Worm (Caenorhabditis elegans) whole organism, L4 larva: ENCODE results near the gene F49C12.6.

Experiments
- F10B5.3 ChIP-seq: sonication (generic microtip); optimal IDR thresholded peaks from 2 replicates; lab custom pipeline; 2016; ENCODE audit warnings: mild to moderate bottlenecking, missing genetic modification characterization, missing compliant biosample characterization
- F49E8.2 ChIP-seq: sonication (generic microtip); optimal IDR thresholded peaks from 2 replicates; lab custom pipeline; 2016; ENCODE audit warnings: missing compliant biosample characterization, mild to moderate bottlenecking, missing genetic modification characterization, borderline replicate concordance
- T20F7.1 ChIP-seq: fragments of 200-800 bp; sonication (Bioruptor generic); optimal IDR thresholded peaks from 2 replicates; lab custom pipeline; 2018; ENCODE audit warnings: mild to moderate bottlenecking, missing genetic modification characterization, missing compliant biosample characterization
- Y48G9A.11 ChIP-seq: fragments of 200-800 bp; sonication (Bioruptor generic); IDR thresholded peaks from 2 replicates; pipeline ENCODE4 v1.3.6; 2022; ENCODE audit warnings: missing genetic modification reagents, missing genetic modification characterization, missing compliant biosample characterization
- Y5F2A.4 ChIP-seq: fragments of 200-800 bp; sonication (Bioruptor generic); optimal IDR thresholded peaks from 2 replicates; lab custom pipeline; 2018; ENCODE audit warnings: mild to moderate bottlenecking, missing genetic modification characterization, missing compliant biosample characterization
- Y75B8A.6 ChIP-seq: fragments of 200-800 bp; sonication (Bioruptor generic); IDR thresholded peaks from 2 replicates; pipeline ENCODE4 v1.3.6; 2022; ENCODE audit warnings: missing genetic modification reagents, missing genetic modification characterization, missing compliant biosample characterization
- aha-1 ChIP-seq: fragments of 150-350 bp; peaks from one replicate; lab custom pipeline; 2014; ENCODE audit warnings: missing biosample characterization, missing genetic modification characterization
- cey-2 ChIP-seq: sonication (generic microtip); optimal IDR thresholded peaks from 3 replicates; lab custom pipeline; 2017; ENCODE audit warnings: missing genetic modification characterization, mild to moderate bottlenecking, missing compliant biosample characterization, antibody characterized with exemption, borderline replicate concordance; ENCODE audit not compliant: insufficient read depth
- ctbp-1 ChIP-seq: fragments of 200-800 bp; sonication (Bioruptor generic); IDR thresholded peaks from 2 replicates; pipeline ENCODE4 v1.3.6; 2022; ENCODE audit warnings: missing genetic modification reagents, missing genetic modification characterization, missing compliant biosample characterization
- daf-16 ChIP-seq, 3 experiments: sonication (generic microtip); optimal IDR thresholded peaks; 2 replicates each; lab custom pipeline; 2016 to 2017; ENCODE audit warnings: missing genetic modification characterization in 3 of 3, missing genetic modification reagents in 3 of 3, mild to moderate bottlenecking in 2 of 3, missing compliant biosample characterization in 2 of 3, missing biosample characterization in 1 of 3, moderate library complexity in 1 of 3
- dmd-8 ChIP-seq: fragments of 200-800 bp; sonication (Bioruptor generic); IDR thresholded peaks from 2 replicates; pipeline ENCODE4 v1.3.6; 2022; ENCODE audit warnings: missing genetic modification characterization, missing compliant biosample characterization
- dpl-1 ChIP-seq: fragments of 150-350 bp; optimal IDR thresholded peaks from 2 replicates; lab custom pipeline; 2014; ENCODE audit warnings: missing biosample characterization, missing genetic modification reagents, missing genetic modification characterization
- duxl-1 ChIP-seq: sonication (generic microtip); optimal IDR thresholded peaks from 2 replicates; lab custom pipeline; 2016; ENCODE audit warnings: mild to moderate bottlenecking, missing genetic modification characterization, moderate library complexity, missing compliant biosample characterization; ENCODE audit not compliant: poor library complexity
- dve-1 ChIP-seq: sonication (generic microtip); optimal IDR thresholded peaks from 2 replicates; lab custom pipeline; 2017; ENCODE audit warnings: antibody characterized with exemption, mild to moderate bottlenecking, missing genetic modification characterization, missing compliant biosample characterization; ENCODE audit not compliant: insufficient read depth
- egl-27 ChIP-seq: sonication (generic microtip); optimal IDR thresholded peaks from 3 replicates; lab custom pipeline; 2017; ENCODE audit warnings: missing biosample characterization, missing genetic modification reagents, missing genetic modification characterization
- fkh-10 ChIP-seq: fragments of 150-350 bp; optimal IDR thresholded peaks from 2 replicates; lab custom pipeline; 2014; ENCODE audit warnings: missing biosample characterization, missing genetic modification reagents, missing genetic modification characterization
- hif-1 ChIP-seq, 2 experiments: sonication (generic microtip); optimal IDR thresholded peaks; 2 replicates each; lab custom pipeline; 2016 to 2017; ENCODE audit warnings: missing compliant biosample characterization in 2 of 2, missing genetic modification characterization in 2 of 2, missing genetic modification reagents in 2 of 2, missing genotype in 2 of 2, mild to moderate bottlenecking in 1 of 2
- hlh-11 ChIP-seq: fragments of 200-800 bp; sonication (Bioruptor generic); optimal IDR thresholded peaks from 2 replicates; lab custom pipeline; 2018; ENCODE audit warnings: mild to moderate bottlenecking, missing genetic modification characterization, missing compliant biosample characterization
- hmg-1.1 ChIP-seq: fragments of 200-800 bp; sonication (Bioruptor generic); IDR thresholded peaks from 2 replicates; pipeline ENCODE4 v1.3.6; 2022; ENCODE audit warnings: missing genetic modification reagents, missing genetic modification characterization, missing compliant biosample characterization
- jun-1 ChIP-seq: fragments of 150-350 bp; optimal IDR thresholded peaks from 2 replicates; lab custom pipeline; 2014; ENCODE audit warnings: missing biosample characterization, missing genetic modification reagents, missing genetic modification characterization
- lin-13 ChIP-seq: fragments of 150-350 bp; optimal IDR thresholded peaks from 2 replicates; lab custom pipeline; 2014; ENCODE audit warnings: missing biosample characterization, missing genetic modification reagents, missing genetic modification characterization
- lin-38 ChIP-seq: fragments of 200-800 bp; sonication (Bioruptor generic); IDR thresholded peaks from 2 replicates; pipeline ENCODE4 v1.3.6; 2022; ENCODE audit warnings: missing genetic modification reagents, missing genetic modification characterization, missing compliant biosample characterization
- lir-3 ChIP-seq: sonication (generic microtip); optimal IDR thresholded peaks from 2 replicates; lab custom pipeline; 2016; ENCODE audit warnings: mild to moderate bottlenecking, missing genetic modification characterization, missing compliant biosample characterization
- lsy-2 ChIP-seq, 2 experiments: fragments of 150-350 bp in 1 of 2; sonication (generic microtip) in 1 of 2; optimal IDR thresholded peaks; 2 replicates each; lab custom pipeline; 2014 to 2017; ENCODE audit warnings: missing biosample characterization in 2 of 2, missing genetic modification characterization in 2 of 2
- mdl-1 ChIP-seq, 2 experiments: fragments of 150-350 bp in 1 of 2; sonication (generic microtip) in 1 of 2; optimal IDR thresholded peaks; 2 replicates each; lab custom pipeline; 2014 to 2017; ENCODE audit warnings: missing biosample characterization in 2 of 2, missing genetic modification characterization in 2 of 2
- mep-1 ChIP-seq: fragments of 150-350 bp; sonication (generic microtip); optimal IDR thresholded peaks from 3 replicates; lab custom pipeline; 2014; ENCODE audit warnings: missing biosample characterization, missing genetic modification characterization
- mes-2 ChIP-seq: sonication (generic microtip); optimal IDR thresholded peaks from 2 replicates; lab custom pipeline; 2016; ENCODE audit warnings: missing genotype, mild to moderate bottlenecking, missing genetic modification characterization, missing compliant biosample characterization; ENCODE audit not compliant: poor library complexity, severe bottlenecking
- mxl-2 ChIP-seq: fragments of 200-800 bp; sonication (Bioruptor generic); conservative IDR thresholded peaks from 2 replicates; pipeline ENCODE4 v1.3.6; 2022; ENCODE audit warnings: missing genetic modification reagents, missing genetic modification characterization, missing compliant biosample characterization
- nhr-10 ChIP-seq: fragments of 150-350 bp; optimal IDR thresholded peaks from 2 replicates; lab custom pipeline; 2014; ENCODE audit warnings: missing biosample characterization, missing genetic modification characterization
- nhr-25 ChIP-seq: sonication (generic microtip); optimal IDR thresholded peaks from 2 replicates; lab custom pipeline; 2017; ENCODE audit warnings: missing genetic modification characterization, mild to moderate bottlenecking, missing compliant biosample characterization, antibody characterized with exemption, moderate library complexity, borderline replicate concordance; ENCODE audit not compliant: insufficient read depth
- nhr-28 ChIP-seq: fragments of 150-350 bp; optimal IDR thresholded peaks from 2 replicates; lab custom pipeline; 2014; ENCODE audit warnings: missing biosample characterization, missing genetic modification characterization
- nhr-77 ChIP-seq: fragments of 150-350 bp; optimal IDR thresholded peaks from 2 replicates; lab custom pipeline; 2014; ENCODE audit warnings: missing biosample characterization, missing genetic modification characterization
- pha-4 ChIP-seq, 2 experiments: fragments of 150-350 bp in 1 of 2; fragments of 200-800 bp in 1 of 2; sonication (Bioruptor generic) in 1 of 2; IDR thresholded peaks in 1 of 2; optimal IDR thresholded peaks in 1 of 2; 2 replicates each; pipeline versions ENCODE4 v1.3.6 to Lab custom; 2014 to 2022; ENCODE audit warnings: missing genetic modification characterization in 2 of 2, missing genetic modification reagents in 2 of 2, missing biosample characterization in 1 of 2, missing compliant biosample characterization in 1 of 2
- pqm-1 ChIP-seq: sonication (generic microtip); optimal IDR thresholded peaks from 2 replicates; lab custom pipeline; 2017; ENCODE audit warnings: missing biosample characterization, missing genetic modification characterization
- rbr-2 ChIP-seq: sonication (generic microtip); optimal IDR thresholded peaks from 2 replicates; lab custom pipeline; 2016; ENCODE audit warnings: missing genotype, missing genetic modification characterization, missing compliant biosample characterization
- set-16 ChIP-seq: fragments of 200-800 bp; sonication (Bioruptor generic); IDR thresholded peaks from 2 replicates; pipeline ENCODE4 v1.3.6; 2022; ENCODE audit warnings: missing genetic modification reagents, missing genetic modification characterization, missing compliant biosample characterization
- snpc-1.2 ChIP-seq: fragments of 200-800 bp; sonication (Bioruptor generic); IDR thresholded peaks from 2 replicates; pipeline ENCODE4 v1.3.6; 2022; ENCODE audit warnings: missing genetic modification reagents, missing genetic modification characterization, missing compliant biosample characterization
- spr-3 ChIP-seq: fragments of 200-800 bp; sonication (Bioruptor generic); optimal IDR thresholded peaks from 2 replicates; lab custom pipeline; 2018; ENCODE audit warnings: mild to moderate bottlenecking, missing genetic modification characterization, missing compliant biosample characterization
- unc-62 ChIP-seq, 3 experiments: fragments of 150-350 bp in 1 of 3; sonication (generic microtip); optimal IDR thresholded peaks in 2 of 3; peaks in 1 of 3; 1 replicate in 1 of 3; 2 replicates in 2 of 3; lab custom pipeline; 2014 to 2017; ENCODE audit warnings: missing biosample characterization in 3 of 3, missing genetic modification characterization in 3 of 3, missing genetic modification reagents in 3 of 3, missing genotype in 1 of 3
- zag-1 ChIP-seq: fragments of 150-350 bp; optimal IDR thresholded peaks from 2 replicates; lab custom pipeline; 2014; ENCODE audit warnings: missing biosample characterization, missing genetic modification characterization
- zfp-2 ChIP-seq: sonication (generic microtip); optimal IDR thresholded peaks from 2 replicates; lab custom pipeline; 2016; ENCODE audit warnings: mild to moderate bottlenecking, missing genetic modification characterization, missing compliant biosample characterization
- ztf-11 ChIP-seq: fragments of 150-350 bp; optimal IDR thresholded peaks from 2 replicates; lab custom pipeline; 2014; ENCODE audit warnings: missing biosample characterization, missing genetic modification characterization
- ztf-7 ChIP-seq: fragments of 150-350 bp; optimal IDR thresholded peaks from 2 replicates; lab custom pipeline; 2014; ENCODE audit warnings: missing biosample characterization, missing genetic modification characterization

F49C12.6 gene

DNA sequence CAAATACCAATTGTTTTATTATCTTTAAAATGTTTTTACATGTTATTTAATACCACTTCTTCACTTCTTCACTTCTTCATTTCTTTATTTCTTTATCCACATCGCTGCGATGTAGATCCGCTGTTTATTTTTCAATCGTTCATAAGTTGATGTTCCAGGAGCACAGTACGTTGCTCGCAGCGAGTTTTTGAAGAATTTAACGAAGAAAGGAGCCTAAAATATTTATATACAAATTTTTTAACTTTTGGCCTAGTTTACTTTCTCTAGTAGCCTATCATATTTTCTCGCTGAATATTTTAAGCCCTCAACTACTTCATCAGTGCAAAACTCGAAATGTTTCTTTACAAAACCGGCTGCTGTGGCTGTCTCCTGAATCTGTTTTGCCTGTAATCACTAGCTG is 9.3 kb upstream of the F49C12.6 start:
- TF ChIP-seq hmg-1.1 (GFP tag; lab: Robert Waterston, UW) (no peak), lin-38 (GFP tag; lab: Robert Waterston, UW) (peak; percentile 55), dmd-8 (no peak), ztf-7 (tag; lab: Kevin White, UChicago) (no peak), duxl-1 (tag; lab: Kevin White, UChicago) (no peak), lir-3 (no peak), aha-1 (tag; lab: Kevin White, UChicago) (peak; percentile 75)

DNA sequence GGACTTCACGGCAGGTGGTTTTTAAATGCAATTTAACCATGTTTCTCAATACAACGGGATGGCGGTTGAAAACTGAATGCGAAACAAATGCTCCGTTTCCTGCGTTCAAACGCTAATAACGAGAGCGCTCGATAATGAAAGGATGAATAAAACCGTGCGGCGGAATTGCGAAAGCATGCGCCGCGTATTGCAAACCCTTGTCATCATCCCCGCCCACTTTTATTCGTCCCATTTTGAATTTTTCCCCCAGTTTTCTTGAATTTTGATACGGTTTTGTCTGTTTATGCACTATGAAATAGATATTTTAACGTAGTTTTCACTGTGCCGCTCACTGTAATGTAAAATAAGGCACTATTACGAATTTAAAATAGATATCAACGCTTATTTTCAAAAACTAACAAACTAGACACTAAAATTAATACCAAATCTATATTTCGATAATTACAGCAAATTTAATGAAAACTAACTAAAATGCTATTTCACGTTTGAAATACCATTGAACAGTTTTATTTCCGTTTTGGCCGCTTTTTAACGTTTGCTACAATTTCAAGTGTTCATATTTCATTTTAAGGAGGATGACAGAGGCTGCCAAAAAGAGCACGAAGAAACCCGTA is 7.3 kb upstream of the F49C12.6 start, which contains the start of the genes F49C12.9 and rpn-7:
Gene F49C12.9 (minus strand): TSS at position 148 of the 614 bp plus-strand sequence.
Gene rpn-7 (plus strand): TSS at position 564 of the 614 bp plus-strand sequence.
- TF ChIP-seq zfp-2 (tag; lab: Kevin White, UChicago) (no peak), hlh-11 (tag; lab: Kevin White, UChicago) (peak; percentile 30), unc-62 (GFP tag; optimal IDR thresholded peaks at IDR 0.05 in 1 of 2; lab: Kevin White, UChicago) (peak in 1 of 2 experiments; percentile 21), unc-62 (tag; optimal IDR thresholded peaks at IDR 0.05; lab: Kevin White, UChicago) (no peak), set-16 (GFP tag; lab: Robert Waterston, UW) (no peak), mes-2 (tag; lab: Kevin White, UChicago) (peak; percentile 83), nhr-77 (no peak), pqm-1 (tag; lab: Kevin White, UChicago) (no peak), nhr-10 (tag; lab: Kevin White, UChicago) (no peak), mdl-1 (tag; optimal IDR thresholded peaks at IDR 0.05; lab: Kevin White, UChicago) (peak in 1 of 2 experiments; percentile 9), dpl-1 (GFP tag; lab: Kevin White, UChicago) (peak; percentile 47), egl-27 (tag; lab: Kevin White, UChicago) (no peak), rbr-2 (tag; lab: Kevin White, UChicago) (peak; percentile 19), Y75B8A.6 (no peak), Y5F2A.4 (GFP tag; lab: Kevin White, UChicago) (no peak), lin-13 (GFP tag; lab: Kevin White, UChicago) (no peak), nhr-25 (tag; lab: Kevin White, UChicago) (no peak), pha-4 (GFP tag; IDR thresholded peaks at IDR 0.05; lab: Robert Waterston, UW) (no peak), pha-4 (tag; optimal IDR thresholded peaks at IDR 0.05; lab: Kevin White, UChicago) (no peak), lsy-2 (tag; optimal IDR thresholded peaks at IDR 0.05; lab: Kevin White, UChicago) (no peak), F10B5.3 (tag; lab: Kevin White, UChicago) (no peak), Y48G9A.11 (GFP tag; lab: Robert Waterston, UW) (no peak), spr-3 (GFP tag; lab: Kevin White, UChicago) (no peak), nhr-28 (tag; lab: Kevin White, UChicago) (no peak), daf-16 (GFP tag; optimal IDR thresholded peaks at IDR 0.05; lab: Kevin White, UChicago) (no peak), daf-16 (tag; optimal IDR thresholded peaks at IDR 0.05; lab: Kevin White, UChicago) (peak; percentile 12), fkh-10 (GFP tag; lab: Kevin White, UChicago) (peak; percentile 19), mxl-2 (GFP tag; lab: Robert Waterston, UW) (no peak), snpc-1.2 (GFP tag; lab: Robert Waterston, UW) (peak; percentile 45; the same call in 1 of the 2 replicates), ztf-11 (tag; lab: Kevin White, UChicago) (no peak), T20F7.1 (GFP tag; lab: Kevin White, UChicago) (peak; percentile 3), F49E8.2 (tag; lab: Kevin White, UChicago) (no peak), hif-1 (tag; optimal IDR thresholded peaks at IDR 0.05; lab: Kevin White, UChicago) (no peak), cey-2 (tag; lab: Kevin White, UChicago) (no peak), dve-1 (peak; percentile 19), mep-1 (tag; lab: Kevin White, UChicago) (no peak), jun-1 (no peak), zag-1 (tag; lab: Kevin White, UChicago) (no peak), ctbp-1 (0 out of 2 replicates have a peak, but pooled peaks have one; percentile 9)
